Worm (Caenorhabditis elegans) whole organism, young adult: ENCODE data around the gene T10B9.9.
A peak's percentile ranks its signal among the peaks of the same experiment; 100 is the strongest.

Experiments
- B0261.1 ChIP-seq: sonication (generic microtip); optimal IDR thresholded peaks from 2 replicates; lab custom pipeline; 2016; ENCODE audit warnings: mild to moderate bottlenecking, missing genetic modification characterization, moderate library complexity, missing compliant biosample characterization
- F33H1.4 ChIP-seq: fragments of 200-800 bp; sonication (Bioruptor generic); IDR thresholded peaks from 2 replicates; pipeline ENCODE4 v1.3.6; 2022; ENCODE audit warnings: missing genetic modification reagents, missing genetic modification characterization, missing compliant biosample characterization
- F37B4.10 ChIP-seq: fragments of 200-800 bp; sonication (Bioruptor generic); IDR thresholded peaks from 2 replicates; pipeline ENCODE4 v1.3.6; 2022; ENCODE audit warnings: missing genetic modification characterization, missing compliant biosample characterization
- F39B2.1 ChIP-seq: fragments of 200-800 bp; sonication (Bioruptor generic); IDR thresholded peaks from 2 replicates; pipeline ENCODE4 v1.3.6; 2022; ENCODE audit warnings: missing genetic modification reagents, missing genetic modification characterization, missing compliant biosample characterization
- ccch-3 ChIP-seq: fragments of 200-800 bp; sonication (Bioruptor generic); optimal IDR thresholded peaks from 2 replicates; lab custom pipeline; 2018; ENCODE audit warnings: mild to moderate bottlenecking, missing genetic modification characterization, missing compliant biosample characterization
- cebp-1 ChIP-seq, 2 experiments: fragments of 200-800 bp in 1 of 2; sonication (Bioruptor generic) in 1 of 2; sonication (generic microtip) in 1 of 2; IDR thresholded peaks in 1 of 2; optimal IDR thresholded peaks in 1 of 2; 2 replicates each; pipeline versions ENCODE4 v1.3.6 to Lab custom; 2017 to 2022; ENCODE audit warnings: missing compliant biosample characterization in 2 of 2, missing genetic modification characterization in 2 of 2, mild to moderate bottlenecking in 1 of 2, missing genetic modification reagents in 1 of 2, moderate library complexity in 1 of 2
- ceh-100 ChIP-seq: fragments of 200-800 bp; sonication (Bioruptor generic); IDR thresholded peaks from 2 replicates; pipeline ENCODE4 v1.3.6; 2022; ENCODE audit warnings: missing genetic modification reagents, missing genetic modification characterization, missing compliant biosample characterization
- dox-1 ChIP-seq: fragments of 200-800 bp; sonication (Bioruptor generic); IDR thresholded peaks from 2 replicates; pipeline ENCODE4 v1.3.6; 2022; ENCODE audit warnings: missing genetic modification reagents, missing genetic modification characterization, missing compliant biosample characterization
- efl-1 ChIP-seq: fragments of 150-350 bp; optimal IDR thresholded peaks from 2 replicates; lab custom pipeline; 2014; ENCODE audit warnings: missing biosample characterization, missing genetic modification reagents, missing genetic modification characterization
- ets-4 ChIP-seq: fragments of 200-800 bp; sonication (Bioruptor generic); optimal IDR thresholded peaks from 2 replicates; lab custom pipeline; 2018; ENCODE audit warnings: mild to moderate bottlenecking, missing genetic modification characterization, missing compliant biosample characterization
- hlh-12 ChIP-seq: sonication (generic microtip); optimal IDR thresholded peaks from 2 replicates; lab custom pipeline; 2016; ENCODE audit warnings: missing genetic modification characterization, missing compliant biosample characterization
- hmg-1.2 ChIP-seq: fragments of 200-800 bp; sonication (Bioruptor generic); IDR thresholded peaks from 2 replicates; pipeline ENCODE4 v1.3.6; 2022; ENCODE audit warnings: missing genetic modification reagents, missing genetic modification characterization, missing compliant biosample characterization
- let-607 ChIP-seq, 2 experiments: fragments of 200-800 bp in 1 of 2; sonication (Bioruptor generic) in 1 of 2; sonication (generic microtip) in 1 of 2; optimal IDR thresholded peaks; 2 replicates each; lab custom pipeline; 2016 to 2018; ENCODE audit warnings: mild to moderate bottlenecking in 2 of 2, missing compliant biosample characterization in 2 of 2, missing genetic modification characterization in 2 of 2, moderate library complexity in 2 of 2, missing genotype in 1 of 2
- lin-35 ChIP-seq, 3 experiments: fragments of 150-350 bp in 2 of 3; sonication (generic microtip) in 1 of 3; optimal IDR thresholded peaks; 2 replicates each; lab custom pipeline; 2014 to 2018; ENCODE audit warnings: missing biosample characterization in 3 of 3, missing genetic modification characterization in 3 of 3, missing genetic modification reagents in 3 of 3
- lin-54 ChIP-seq: fragments of 200-800 bp; sonication (Bioruptor generic); optimal IDR thresholded peaks from 2 replicates; lab custom pipeline; 2018; ENCODE audit warnings: mild to moderate bottlenecking, missing genetic modification characterization, missing compliant biosample characterization
- madf-8 ChIP-seq: fragments of 200-800 bp; sonication (Bioruptor generic); conservative IDR thresholded peaks from 2 replicates; pipeline ENCODE4 v1.3.6; 2022; ENCODE audit warnings: missing genetic modification reagents, missing genetic modification characterization, missing compliant biosample characterization
- mcd-1 ChIP-seq: fragments of 200-800 bp; sonication (Bioruptor generic); IDR thresholded peaks from 2 replicates; pipeline ENCODE4 v1.3.6; 2022; ENCODE audit warnings: missing genetic modification reagents, missing genetic modification characterization, missing compliant biosample characterization
- nfya-2 ChIP-seq: fragments of 200-800 bp; sonication (Bioruptor generic); IDR thresholded peaks from 2 replicates; pipeline ENCODE4 v1.3.6; 2022; ENCODE audit warnings: missing genetic modification reagents, missing genetic modification characterization, missing compliant biosample characterization
- nfyb-1 ChIP-seq: fragments of 200-800 bp; sonication (Bioruptor generic); IDR thresholded peaks from 2 replicates; pipeline ENCODE4 v1.3.6; 2022; ENCODE audit warnings: missing genetic modification reagents, missing genetic modification characterization, missing compliant biosample characterization
- nhr-120 ChIP-seq: fragments of 200-800 bp; sonication (Bioruptor generic); IDR thresholded peaks from 2 replicates; pipeline ENCODE4 v1.3.6; 2022; ENCODE audit warnings: missing genetic modification characterization, missing compliant biosample characterization
- nhr-27 ChIP-seq: fragments of 200-800 bp; sonication (Bioruptor generic); optimal IDR thresholded peaks from 2 replicates; lab custom pipeline; 2018; ENCODE audit warnings: mild to moderate bottlenecking, missing genetic modification characterization, moderate library complexity, missing compliant biosample characterization
- pbrm-1 ChIP-seq: fragments of 200-800 bp; sonication (Bioruptor generic); IDR thresholded peaks from 2 replicates; pipeline ENCODE4 v1.3.6; 2022; ENCODE audit warnings: missing genetic modification reagents, missing genetic modification characterization, missing compliant biosample characterization
- pha-4 ChIP-seq: fragments of 150-350 bp; sonication (generic microtip); optimal IDR thresholded peaks from 2 replicates; lab custom pipeline; 2014; ENCODE audit warnings: missing biosample characterization, missing genetic modification reagents, missing genetic modification characterization
- snpc-1.1 ChIP-seq: sonication (generic microtip); optimal IDR thresholded peaks from 2 replicates; lab custom pipeline; 2017; ENCODE audit warnings: missing genetic modification characterization, mild to moderate bottlenecking, missing compliant biosample characterization, antibody characterized with exemption, moderate library complexity, missing genotype, missing genetic modification reagents; ENCODE audit not compliant: insufficient read depth
- snpc-1.3 ChIP-seq: sonication (generic microtip); optimal IDR thresholded peaks from 2 replicates; lab custom pipeline; 2017; ENCODE audit warnings: missing genetic modification characterization, mild to moderate bottlenecking, missing compliant biosample characterization, antibody characterized with exemption, moderate library complexity, missing genotype, missing genetic modification reagents; ENCODE audit not compliant: insufficient read depth
- tbp1 ChIP-seq: fragments of 200-800 bp; sonication (Bioruptor generic); optimal IDR thresholded peaks from 2 replicates; lab custom pipeline; 2018; ENCODE audit warnings: mild to moderate bottlenecking, missing genetic modification characterization, missing compliant biosample characterization
- zfh-2 ChIP-seq: fragments of 200-800 bp; sonication (Bioruptor generic); conservative IDR thresholded peaks from 2 replicates; pipeline ENCODE4 v1.3.6; 2022; ENCODE audit warnings: missing genetic modification reagents, missing genetic modification characterization, missing compliant biosample characterization
- ztf-18 ChIP-seq: sonication (generic microtip); optimal IDR thresholded peaks from 2 replicates; lab custom pipeline; 2016; ENCODE audit warnings: missing genotype, mild to moderate bottlenecking, missing genetic modification characterization, missing compliant biosample characterization
- ztf-22 ChIP-seq: fragments of 200-800 bp; sonication (Bioruptor generic); optimal IDR thresholded peaks from 2 replicates; lab custom pipeline; 2018; ENCODE audit warnings: mild to moderate bottlenecking, missing genetic modification characterization, moderate library complexity, missing compliant biosample characterization
- ztf-28 ChIP-seq: fragments of 200-800 bp; sonication (Bioruptor generic); IDR thresholded peaks from 2 replicates; pipeline ENCODE4 v1.3.6; 2022; ENCODE audit warnings: missing genetic modification reagents, missing genetic modification characterization, missing compliant biosample characterization

T10B9.9 gene

ce11 chrII:9738820-9739219 is 36.9 kb downstream of the T10B9.9 start (continued):
- TF ChIP-seq cebp-1 (GFP tag; IDR thresholded peaks at IDR 0.05; lab: Robert Waterston, UW) (0 out of 2 replicates have a peak, but pooled peaks have one; percentile 24), cebp-1 (tag; optimal IDR thresholded peaks at IDR 0.05; lab: Kevin White, UChicago) (peak; percentile 69), nfya-2 (GFP tag; lab: Robert Waterston, UW) (no peak)

DNA sequence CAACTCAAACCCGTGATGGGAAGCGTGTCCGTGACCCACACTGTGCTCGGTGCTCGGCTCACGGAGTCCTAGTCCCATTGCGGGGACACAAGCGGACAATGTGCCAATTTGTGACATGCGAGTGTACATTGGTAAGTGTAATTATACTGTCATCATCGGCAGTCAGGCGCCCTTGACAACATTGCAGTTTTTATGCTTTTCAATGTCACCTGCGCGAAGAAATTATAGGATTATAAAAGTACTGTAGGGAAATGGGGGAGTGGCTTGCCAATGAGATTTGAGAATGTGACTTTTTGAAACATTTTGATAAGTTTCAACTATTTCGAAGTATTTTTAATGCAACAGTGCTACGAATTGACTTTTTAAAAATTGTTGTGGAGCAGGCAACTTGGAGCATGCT is 39.9 kb downstream of the T10B9.9 start:
- TF ChIP-seq hlh-12 (tag; lab: Kevin White, UChicago) (no peak), snpc-1.1 (tag; lab: Kevin White, UChicago) (no peak), ztf-18 (tag; lab: Kevin White, UChicago) (no peak), lin-35 (GFP tag; optimal IDR thresholded peaks at IDR 0.05; lab: Kevin White, UChicago) (no peak), nhr-27 (no peak), snpc-1.3 (tag; lab: Kevin White, UChicago) (no peak), efl-1 (GFP tag; lab: Kevin White, UChicago) (no peak)
- TF ChIP-seq, all 124 proteins: peak for 0

- TF ChIP-seq hmg-1.2 (peak; percentile 76; the same call in 1 of the 2 replicates), F37B4.10 (GFP tag; lab: Robert Waterston, UW) (0 out of 2 replicates have a peak, but pooled peaks have one; percentile 12), nfyb-1 (GFP tag; lab: Robert Waterston, UW) (peak; percentile 42; the same call in 1 of the 2 replicates), zfh-2 (peak; percentile 30; the same call in 1 of the 2 replicates), mcd-1 (GFP tag; lab: Robert Waterston, UW) (0 out of 2 replicates have a peak, but pooled peaks have one; percentile 29), dox-1 (peak; percentile 69)
These were observed 43.9 kb downstream of the T10B9.9 start, which contains the start of gene mab-3 for ce11 chrII:9731810-9732209. mab-3 (plus strand) TSS chrII:9732137.

- TF ChIP-seq let-607 (tag; optimal IDR thresholded peaks at IDR 0.05; lab: Kevin White, UChicago) (no peak), hmg-1.2 (peak; percentile 93), madf-8 (no peak), pbrm-1 (GFP tag; lab: Robert Waterston, UW) (no peak), zfh-2 (0 out of 2 replicates have a peak, but pooled peaks have one; percentile 12), ztf-28 (GFP tag; lab: Robert Waterston, UW) (no peak), F39B2.1 (no peak), nhr-120 (GFP tag; lab: Robert Waterston, UW) (no peak)
These were observed 45.8 kb downstream of the T10B9.9 start for ce11 chrII:9729866-9730265.

DNA sequence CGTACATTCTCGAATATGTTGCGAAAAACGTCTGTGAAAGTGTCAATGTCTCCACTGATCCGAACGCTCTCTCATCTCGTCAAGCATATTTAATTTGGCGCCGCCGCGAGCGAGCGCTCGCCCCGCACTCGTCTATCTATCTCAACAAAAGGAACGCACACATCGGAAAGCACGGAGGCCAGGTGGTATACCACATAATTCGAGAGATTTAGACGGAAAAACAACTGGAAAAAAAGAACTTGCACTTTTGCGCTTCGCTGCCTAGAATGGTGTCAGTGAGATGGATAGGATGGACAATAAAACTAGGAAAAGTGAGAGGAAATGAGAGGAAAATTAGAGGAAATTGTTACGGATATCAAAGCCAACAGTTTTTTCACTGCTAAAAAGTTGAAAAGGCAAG is 46.5 kb downstream of the T10B9.9 start:
- TF ChIP-seq lin-54 (GFP tag; lab: Kevin White, UChicago) (no peak), B0261.1 (tag; lab: Kevin White, UChicago) (no peak)

ce11 chrII:9728506-9728905 is 47.2 kb downstream of the T10B9.9 start:
- TF ChIP-seq ceh-100 (GFP tag; lab: Robert Waterston, UW) (no peak), ztf-22 (GFP tag; lab: Kevin White, UChicago) (no peak), ets-4 (GFP tag; lab: Kevin White, UChicago) (no peak), F33H1.4 (GFP tag; lab: Robert Waterston, UW) (no peak), pha-4 (tag; lab: Kevin White, UChicago) (no peak), ccch-3 (no peak), nhr-120 (GFP tag; lab: Robert Waterston, UW) (no peak), efl-1 (GFP tag; lab: Kevin White, UChicago) (peak; percentile 34), tbp1 (no peak)
- TF ChIP-seq, all 124 proteins: peak for 1
